Worm (Caenorhabditis elegans) whole organism, young adult: ENCODE results near the gene piit-1.

ENCODE experiments used
- B0019.2 ChIP-seq: fragments of 200-800 bp; sonication (Bioruptor generic); conservative IDR thresholded peaks from 2 replicates; pipeline ENCODE4 v1.3.6; 2022; ENCODE audit warnings: missing genetic modification reagents, missing genetic modification characterization, missing compliant biosample characterization
- B0261.1 ChIP-seq: sonication (generic microtip); optimal IDR thresholded peaks from 2 replicates; lab custom pipeline; 2016; ENCODE audit warnings: mild to moderate bottlenecking, missing genetic modification characterization, moderate library complexity, missing compliant biosample characterization
- F10E7.11 ChIP-seq: sonication (generic microtip); optimal IDR thresholded peaks from 2 replicates; lab custom pipeline; 2017; ENCODE audit warnings: mild to moderate bottlenecking, missing genetic modification characterization, moderate library complexity, missing compliant biosample characterization
- F49E8.2 ChIP-seq: sonication (generic microtip); optimal IDR thresholded peaks from 3 replicates; lab custom pipeline; 2017; ENCODE audit warnings: missing genetic modification characterization, mild to moderate bottlenecking, missing compliant biosample characterization, antibody characterized with exemption, moderate library complexity; ENCODE audit not compliant: insufficient read depth
- F57C9.4 ChIP-seq: sonication (generic microtip); optimal IDR thresholded peaks from 2 replicates; lab custom pipeline; 2017; ENCODE audit warnings: mild to moderate bottlenecking, missing genetic modification characterization, missing compliant biosample characterization
- T26A5.8 ChIP-seq: sonication (generic microtip); optimal IDR thresholded peaks from 2 replicates; lab custom pipeline; 2016; ENCODE audit warnings: missing genetic modification characterization, missing compliant biosample characterization
- Y53F4B.3 ChIP-seq: fragments of 200-800 bp; sonication (Bioruptor generic); IDR thresholded peaks from 2 replicates; pipeline ENCODE4 v1.3.6; 2022; ENCODE audit warnings: missing genetic modification reagents, missing genetic modification characterization, missing compliant biosample characterization
- attf-3 ChIP-seq: fragments of 200-800 bp; sonication (Bioruptor generic); conservative IDR thresholded peaks from 2 replicates; pipeline ENCODE4 v1.3.6; 2022; ENCODE audit warnings: missing genetic modification reagents, missing genetic modification characterization, missing compliant biosample characterization
- ceh-100 ChIP-seq: fragments of 200-800 bp; sonication (Bioruptor generic); IDR thresholded peaks from 2 replicates; pipeline ENCODE4 v1.3.6; 2022; ENCODE audit warnings: missing genetic modification reagents, missing genetic modification characterization, missing compliant biosample characterization
- dpff-1 ChIP-seq: sonication (generic microtip); optimal IDR thresholded peaks from 2 replicates; lab custom pipeline; 2017; ENCODE audit warnings: mild to moderate bottlenecking, missing genetic modification characterization, missing compliant biosample characterization
- him-1 ChIP-seq: sonication (generic microtip); optimal IDR thresholded peaks from 2 replicates; lab custom pipeline; 2016; ENCODE audit warnings: missing genotype, missing genetic modification reagents, missing genetic modification characterization, missing compliant biosample characterization
- hlh-12 ChIP-seq: sonication (generic microtip); optimal IDR thresholded peaks from 2 replicates; lab custom pipeline; 2016; ENCODE audit warnings: missing genetic modification characterization, missing compliant biosample characterization
- hmg-1.2 ChIP-seq: fragments of 200-800 bp; sonication (Bioruptor generic); IDR thresholded peaks from 2 replicates; pipeline ENCODE4 v1.3.6; 2022; ENCODE audit warnings: missing genetic modification reagents, missing genetic modification characterization, missing compliant biosample characterization
- hrde-1 ChIP-seq: sonication (generic microtip); optimal IDR thresholded peaks from 2 replicates; lab custom pipeline; 2016; ENCODE audit warnings: missing genetic modification characterization, mild to moderate bottlenecking, missing compliant biosample characterization, moderate library complexity, missing genotype, missing genetic modification reagents, borderline replicate concordance
- let-526 ChIP-seq: fragments of 200-800 bp; sonication (Bioruptor generic); IDR thresholded peaks from 2 replicates; pipeline ENCODE4 v1.3.6; 2022; ENCODE audit warnings: missing genetic modification reagents, missing genetic modification characterization, missing compliant biosample characterization
- lin-26 ChIP-seq: fragments of 200-800 bp; sonication (Bioruptor generic); IDR thresholded peaks from 2 replicates; pipeline ENCODE4 v1.3.6; 2022; ENCODE audit warnings: missing genetic modification reagents, missing genetic modification characterization, missing compliant biosample characterization
- lin-35 ChIP-seq, 3 experiments: fragments of 150-350 bp in 2 of 3; sonication (generic microtip) in 1 of 3; optimal IDR thresholded peaks; 2 replicates each; lab custom pipeline; 2014 to 2018; ENCODE audit warnings: missing biosample characterization in 3 of 3, missing genetic modification characterization in 3 of 3, missing genetic modification reagents in 3 of 3
- lin-40 ChIP-seq: sonication (generic microtip); optimal IDR thresholded peaks from 2 replicates; lab custom pipeline; 2016; ENCODE audit warnings: missing genetic modification characterization, mild to moderate bottlenecking, missing compliant biosample characterization, missing genotype, missing genetic modification reagents
- lir-1 ChIP-seq: fragments of 200-800 bp; sonication (Bioruptor generic); conservative IDR thresholded peaks from 2 replicates; pipeline ENCODE4 v1.3.6; 2022; ENCODE audit warnings: missing genetic modification reagents, missing genetic modification characterization, missing compliant biosample characterization
- lsy-27 ChIP-seq: sonication (generic microtip); optimal IDR thresholded peaks from 2 replicates; lab custom pipeline; 2017; ENCODE audit warnings: missing genetic modification characterization, mild to moderate bottlenecking, missing compliant biosample characterization, antibody characterized with exemption, missing genotype, borderline replicate concordance; ENCODE audit not compliant: insufficient read depth
- madf-10 ChIP-seq: sonication (generic microtip); optimal IDR thresholded peaks from 2 replicates; lab custom pipeline; 2016; ENCODE audit warnings: mild to moderate bottlenecking, missing genetic modification characterization, missing compliant biosample characterization
- nfya-2 ChIP-seq: fragments of 200-800 bp; sonication (Bioruptor generic); IDR thresholded peaks from 2 replicates; pipeline ENCODE4 v1.3.6; 2022; ENCODE audit warnings: missing genetic modification reagents, missing genetic modification characterization, missing compliant biosample characterization
- nhr-80 ChIP-seq: sonication (generic microtip); optimal IDR thresholded peaks from 2 replicates; lab custom pipeline; 2016; ENCODE audit warnings: missing genetic modification characterization, missing compliant biosample characterization
- rcor-1 ChIP-seq: fragments of 200-800 bp; sonication (Bioruptor generic); IDR thresholded peaks from 2 replicates; pipeline ENCODE4 v1.3.6; 2022; ENCODE audit warnings: missing genetic modification reagents, missing genetic modification characterization, missing compliant biosample characterization
- repo-1 ChIP-seq: sonication (generic microtip); optimal IDR thresholded peaks from 2 replicates; lab custom pipeline; 2017; ENCODE audit warnings: mild to moderate bottlenecking, missing genetic modification characterization, missing compliant biosample characterization
- sptf-2 ChIP-seq: fragments of 200-800 bp; sonication (Bioruptor generic); optimal IDR thresholded peaks from 2 replicates; lab custom pipeline; 2018; ENCODE audit warnings: mild to moderate bottlenecking, missing genetic modification characterization, missing compliant biosample characterization
- tlf-1 ChIP-seq: fragments of 200-800 bp; sonication (Bioruptor generic); optimal IDR thresholded peaks from 2 replicates; lab custom pipeline; 2018; ENCODE audit warnings: mild to moderate bottlenecking, missing genetic modification characterization, missing compliant biosample characterization
- unc-130 ChIP-seq: sonication (generic microtip); optimal IDR thresholded peaks from 2 replicates; lab custom pipeline; 2016; ENCODE audit warnings: missing genetic modification reagents, missing genetic modification characterization, missing compliant biosample characterization
- zim-3 ChIP-seq: sonication (generic microtip); optimal IDR thresholded peaks from 2 replicates; lab custom pipeline; 2017; ENCODE audit warnings: mild to moderate bottlenecking, missing genetic modification characterization, moderate library complexity, missing compliant biosample characterization
- ztf-26 ChIP-seq: sonication (generic microtip); optimal IDR thresholded peaks from 2 replicates; lab custom pipeline; 2017; ENCODE audit warnings: missing genetic modification characterization, missing compliant biosample characterization
- ztf-3 ChIP-seq: fragments of 200-800 bp; sonication (Bioruptor generic); optimal IDR thresholded peaks from 2 replicates; lab custom pipeline; 2018; ENCODE audit warnings: mild to moderate bottlenecking, missing genetic modification characterization, missing compliant biosample characterization

piit-1 gene

DNA sequence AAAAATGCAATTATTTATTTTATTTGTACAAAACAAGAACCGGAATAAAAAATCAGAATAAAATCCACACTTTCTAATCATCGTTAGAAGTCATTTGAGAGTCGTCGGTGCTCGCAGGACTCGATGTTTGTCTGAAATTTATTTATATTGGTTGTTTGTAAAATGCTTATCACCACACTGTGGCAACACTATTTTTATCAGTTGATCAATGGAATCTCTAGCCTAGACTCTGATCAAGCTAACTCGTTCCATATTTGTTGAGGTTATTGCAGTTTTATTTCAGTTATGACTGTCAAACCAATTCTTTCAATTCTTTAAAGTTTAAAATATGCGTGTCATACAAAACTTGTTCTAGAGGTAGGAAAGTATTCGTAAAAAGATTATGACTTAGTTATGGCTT, 5.5 kb downstream of the piit-1 start, which contains the start of gene dhs-20:
TSS of gene dhs-20 (minus strand) at position 80 of the 400 bp plus-strand sequence.
- TF ChIP-seq nhr-80 (tag; lab: Kevin White, UChicago) = peak; percentile 19
- TF ChIP-seq lir-1 (GFP tag; lab: Robert Waterston, UW) = no peak
- TF ChIP-seq, all 124 proteins: peak for 1

DNA sequence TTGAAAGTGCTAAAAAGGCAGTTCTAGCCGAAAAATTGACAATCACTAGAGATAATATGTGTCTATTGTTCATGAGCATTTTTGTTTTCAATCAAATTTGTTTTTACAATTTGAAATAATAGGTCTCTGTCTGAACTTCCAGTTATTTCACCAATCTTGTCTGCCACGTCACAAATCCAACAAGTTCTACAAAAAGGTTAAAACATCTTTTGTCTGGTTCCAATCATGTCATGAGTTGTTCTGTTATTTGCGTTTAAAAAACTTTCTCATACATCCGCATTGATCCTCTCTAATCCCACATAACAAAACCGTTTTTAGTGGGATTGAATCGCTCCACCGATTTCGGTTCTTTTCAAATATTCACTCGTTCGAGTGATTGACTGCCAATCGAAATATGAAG, 9.1 kb downstream of the piit-1 start, which contains the start of gene F35B12.9:
TSS of gene F35B12.9 (plus strand) at position 372 of the 400 bp plus-strand sequence.
- TF ChIP-seq F57C9.4 (tag; lab: Kevin White, UChicago) (no peak), unc-130 (GFP tag; lab: Kevin White, UChicago) (no peak), attf-3 (GFP tag; lab: Robert Waterston, UW) (no peak), Y53F4B.3 (GFP tag; lab: Robert Waterston, UW) (no peak), madf-10 (no peak), B0019.2 (GFP tag; lab: Robert Waterston, UW) (no peak), tlf-1 (GFP tag; lab: Kevin White, UChicago) (no peak), F49E8.2 (tag; lab: Kevin White, UChicago) (no peak)
- TF ChIP-seq, all 124 proteins: peak for 0

DNA sequence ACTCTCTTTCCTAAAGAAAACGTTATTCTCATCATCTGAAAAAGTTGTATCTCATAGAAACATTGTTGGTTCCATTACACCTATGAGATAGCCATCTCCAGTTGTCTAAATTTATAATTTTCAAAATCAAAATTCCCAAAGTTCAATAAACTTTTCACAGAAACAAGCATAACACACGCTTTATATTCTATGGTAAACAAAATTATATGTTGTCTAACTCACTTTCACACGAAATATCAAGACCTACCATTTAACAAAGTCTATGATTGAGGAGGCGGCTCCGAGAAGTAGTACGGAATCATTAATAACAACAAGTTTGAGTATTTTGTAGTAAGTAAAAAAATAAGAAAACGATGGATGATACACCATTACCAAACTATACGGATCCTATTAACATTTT, 11.1 kb downstream of the piit-1 start, which contains the start of gene srx-84:
TSS of gene srx-84 (plus strand) at position 301 of the 400 bp plus-strand sequence.
- TF ChIP-seq B0019.2 (GFP tag; lab: Robert Waterston, UW) (no peak), sptf-2 (GFP tag; lab: Kevin White, UChicago) (no peak), ztf-26 (tag; lab: Kevin White, UChicago) (no peak), ztf-3 (no peak), repo-1 (tag; lab: Kevin White, UChicago) (no peak), T26A5.8 (tag; lab: Kevin White, UChicago) (no peak), ceh-100 (GFP tag; lab: Robert Waterston, UW) (no peak)

DNA sequence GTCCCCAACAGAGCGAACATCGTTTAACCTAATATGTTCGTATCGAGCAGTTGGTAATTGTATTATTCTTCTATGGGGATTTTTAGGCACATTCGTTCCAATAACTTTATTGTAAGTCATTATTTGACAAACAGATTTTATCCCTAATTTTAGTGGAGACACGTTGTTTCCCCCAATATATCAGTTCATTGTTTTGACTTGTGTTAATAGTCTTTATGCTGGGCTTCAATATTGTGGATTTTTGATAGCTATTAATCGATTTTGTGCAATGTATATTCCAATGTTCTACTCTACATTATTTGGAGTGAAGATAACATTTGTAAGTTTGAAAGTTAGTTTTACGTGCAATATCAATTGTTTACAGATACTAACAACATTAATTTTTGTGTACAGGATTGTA, 16.1 kb downstream of the piit-1 start:
- TF ChIP-seq hmg-1.2 (GFP tag; lab: Robert Waterston, UW) (no peak), him-1 (tag; lab: Kevin White, UChicago) (no peak), rcor-1 (GFP tag; lab: Robert Waterston, UW) (no peak), F49E8.2 (tag; lab: Kevin White, UChicago) (no peak), F10E7.11 (tag; lab: Kevin White, UChicago) (no peak), lin-26 (GFP tag; lab: Robert Waterston, UW) (no peak), lin-35 (GFP tag; optimal IDR thresholded peaks at IDR 0.05; lab: Kevin White, UChicago) (no peak), dpff-1 (tag; lab: Kevin White, UChicago) (no peak), nfya-2 (GFP tag; lab: Robert Waterston, UW) (no peak)
- TF ChIP-seq, all 124 proteins: peak for 0

DNA sequence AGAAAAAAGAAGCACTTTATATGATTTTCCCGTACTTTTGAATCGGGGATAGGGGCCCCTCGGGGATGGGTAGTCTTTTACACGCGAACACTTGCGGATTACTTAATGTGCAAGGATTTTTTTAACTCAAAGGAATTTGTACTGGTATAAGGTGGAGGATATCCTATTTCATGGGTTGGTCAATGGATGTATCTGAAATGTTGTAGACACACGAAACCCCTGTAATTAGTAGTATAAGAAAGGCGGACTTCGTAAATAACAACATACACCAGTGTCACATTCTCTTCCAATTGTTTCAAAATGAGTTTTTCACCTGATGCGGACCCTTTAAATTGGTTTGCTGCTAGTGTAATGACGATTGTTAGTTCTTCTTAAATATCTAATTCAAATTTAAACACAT, 16.5 kb downstream of the piit-1 start, which contains the start of gene srx-80:
TSS of gene srx-80 (plus strand) at position 301 of the 400 bp plus-strand sequence.
- no peak for TF ChIP-seq lin-40 (tag; lab: Kevin White, UChicago)
- no peak for TF ChIP-seq madf-10
- no peak for TF ChIP-seq let-526 (GFP tag; lab: Robert Waterston, UW)
- TF ChIP-seq hlh-12 (tag; lab: Kevin White, UChicago) = no peak
- TF ChIP-seq B0261.1 (tag; lab: Kevin White, UChicago) = no peak
- no peak for TF ChIP-seq zim-3
- TF ChIP-seq lsy-27 = no peak
- TF ChIP-seq hrde-1 (tag; lab: Kevin White, UChicago) = no peak
